Fruit fly (Drosophila melanogaster) Kc167 (cell line): ENCODE results near the gene SecCl.

ENCODE experiments used
- Myc ChIP-seq: fragments of >200 bp; optimal IDR thresholded peaks from 2 replicates; lab custom pipeline; 2017; ENCODE audit warnings: missing external identifiers
- Sin3A ChIP-seq: fragments of >200 bp; optimal IDR thresholded peaks from 2 replicates; lab custom pipeline; 2018; ENCODE audit warnings: missing external identifiers
- h ChIP-seq: fragments of >200 bp; optimal IDR thresholded peaks from 3 replicates; lab custom pipeline; 2018; ENCODE audit warnings: missing external identifiers
- insv ChIP-seq: fragments of >200 bp; optimal IDR thresholded peaks from 3 replicates; lab custom pipeline; 2018; ENCODE audit warnings: missing external identifiers
- psq ChIP-seq: fragments of >200 bp; optimal IDR thresholded peaks from 2 replicates; lab custom pipeline; 2017; ENCODE audit warnings: missing external identifiers
- ttk ChIP-seq: sonication (Bioruptor generic); optimal IDR thresholded peaks from 2 replicates; lab custom pipeline; 2017; ENCODE audit warnings: missing external identifiers

dm6 chr3L:17485280-17485792, 15.4 kb downstream of the SecCl start:
- no peak for TF ChIP-seq Sin3A (lab: Kevin White, UChicago)
- no peak for TF ChIP-seq ttk (lab: Kevin White, UChicago)
- no peak for TF ChIP-seq psq
- no peak for TF ChIP-seq insv (lab: Kevin White, UChicago)
- TF ChIP-seq h: no peak
- TF ChIP-seq Myc (lab: Kevin White, UChicago): no peak
